Worm (Caenorhabditis elegans): Measurements from ENCODE around the gene cnc-1.

cnc-1 gene

ce11 chrV:1472569-1472968 lies 28.5 kb upstream of the cnc-1 start:
- TF ChIP-seq med-1 (GFP tag; optimal IDR thresholded peaks at IDR 0.05; ENCODE audit: insufficient read depth), result no peak
- no peak for TF ChIP-seq ztf-23 (GFP tag; IDR thresholded peaks at IDR 0.05)
- no peak for TF ChIP-seq ztf-29 (GFP tag; IDR thresholded peaks at IDR 0.05)
- TF ChIP-seq cog-1 (tag; optimal IDR thresholded peaks at IDR 0.05), result no peak
- TF ChIP-seq tab-1 (GFP tag; IDR thresholded peaks at IDR 0.05), result no peak
- no peak for TF ChIP-seq flt-1 (GFP tag; IDR thresholded peaks at IDR 0.05)
- TF ChIP-seq ref-1 (GFP tag; conservative IDR thresholded peaks at IDR 0.05), result no peak
- no peak for TF ChIP-seq T22C8.4 (GFP tag; IDR thresholded peaks at IDR 0.05)
- no peak for TF ChIP-seq klf-2 (GFP tag; conservative IDR thresholded peaks at IDR 0.05)

DNA sequence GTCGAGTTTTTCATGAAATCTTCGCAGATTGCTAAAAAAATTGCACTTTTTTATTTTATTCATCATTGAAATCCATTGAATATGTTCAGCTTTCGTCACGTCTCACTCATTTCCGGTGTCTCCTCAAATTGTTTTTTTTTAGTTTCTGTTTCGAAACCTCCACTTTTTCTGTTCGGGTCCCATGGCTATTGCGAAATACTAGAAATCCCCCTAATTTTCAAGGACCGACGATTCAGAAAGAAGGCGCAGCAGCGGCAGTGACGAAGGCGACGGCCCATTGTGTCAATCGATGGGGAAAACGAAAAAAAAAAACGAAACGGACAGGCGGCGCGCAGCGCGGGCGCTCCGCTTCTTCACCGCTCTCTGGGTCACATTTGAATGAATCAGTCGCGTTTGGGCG lies 27.9 kb upstream of the cnc-1 start:
- TF ChIP-seq T22C8.4 (GFP tag; IDR thresholded peaks at IDR 0.05) (no peak), klf-2 (GFP tag; conservative IDR thresholded peaks at IDR 0.05) (no peak), flt-1 (GFP tag; IDR thresholded peaks at IDR 0.05) (no peak), ztf-23 (GFP tag; IDR thresholded peaks at IDR 0.05) (no peak), ztf-29 (GFP tag; IDR thresholded peaks at IDR 0.05) (no peak), med-1 (GFP tag; optimal IDR thresholded peaks at IDR 0.05; ENCODE audit: insufficient read depth) (no peak), cog-1 (tag; optimal IDR thresholded peaks at IDR 0.05) (no peak), ref-1 (GFP tag; conservative IDR thresholded peaks at IDR 0.05) (no peak), tab-1 (GFP tag; IDR thresholded peaks at IDR 0.05) (no peak)

DNA sequence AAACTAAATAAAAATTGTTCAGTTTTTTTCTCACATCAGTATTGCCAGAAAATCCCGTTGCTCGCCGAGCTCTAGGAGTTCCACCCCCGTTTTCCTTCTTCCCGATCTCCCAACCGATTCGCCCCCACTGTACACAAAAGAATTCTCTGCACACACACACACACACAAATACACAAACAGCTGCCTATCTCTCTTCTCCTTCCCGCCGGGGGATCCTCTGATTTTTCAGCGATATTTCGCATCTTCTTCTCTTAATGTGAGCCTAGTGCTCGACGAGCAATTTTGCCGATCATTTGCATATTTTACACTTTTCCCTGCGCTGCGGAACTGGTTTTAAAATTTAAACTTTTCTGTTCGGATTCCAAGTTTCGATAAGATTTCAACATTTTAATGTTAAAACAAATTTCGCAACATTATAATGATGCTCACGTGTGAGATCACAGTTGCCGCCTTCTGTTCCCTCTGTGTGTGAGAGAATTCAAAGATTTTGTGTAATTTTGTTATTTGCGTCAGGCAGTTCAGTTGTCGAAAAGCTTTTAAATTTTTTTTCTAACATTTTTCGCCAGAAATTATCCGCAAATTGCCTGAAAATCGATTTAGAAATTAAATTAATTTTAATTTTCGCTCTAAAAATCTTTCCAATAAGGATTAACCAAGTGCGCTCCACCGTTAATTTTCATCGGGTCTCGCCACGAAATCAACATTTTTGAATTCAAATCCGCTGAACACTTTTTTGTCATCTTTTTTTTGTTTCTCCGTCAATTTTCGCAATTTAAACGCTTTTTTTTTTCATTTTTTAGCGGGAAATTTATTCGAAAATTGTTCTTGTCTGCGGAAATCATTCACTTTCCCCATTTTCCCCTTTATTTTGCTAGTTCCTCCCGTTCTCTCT lies 27.2 kb upstream of the cnc-1 start:
- 0 out of 2 replicates have a peak, but pooled peaks have one; percentile 36 for TF ChIP-seq ztf-23 (GFP tag; IDR thresholded peaks at IDR 0.05)
- no peak for TF ChIP-seq ztf-29 (GFP tag; IDR thresholded peaks at IDR 0.05)
- no peak for TF ChIP-seq med-1 (GFP tag; optimal IDR thresholded peaks at IDR 0.05; ENCODE audit: insufficient read depth)

DNA sequence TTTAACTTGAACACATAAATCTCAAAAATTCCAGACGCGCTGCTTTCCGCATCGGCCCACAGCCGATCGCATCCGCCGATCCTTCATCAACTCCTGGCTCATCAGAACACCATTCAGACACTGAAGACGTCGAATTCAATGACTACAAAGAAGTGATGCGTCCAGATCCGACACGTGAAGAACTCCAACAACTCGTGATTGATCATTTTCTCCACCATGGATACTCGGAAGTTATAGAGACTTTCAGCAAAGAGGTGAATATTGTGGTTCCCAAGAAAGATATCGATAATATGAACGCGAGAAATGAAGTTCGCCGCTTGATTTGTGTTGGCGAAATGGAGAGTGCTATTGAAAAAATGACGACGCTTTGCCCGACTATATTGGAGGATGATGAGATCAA lies 24.8 kb upstream of the cnc-1 start:
- TF ChIP-seq med-1 (GFP tag; optimal IDR thresholded peaks at IDR 0.05; ENCODE audit: insufficient read depth) (no peak), cog-1 (tag; optimal IDR thresholded peaks at IDR 0.05) (no peak)

DNA sequence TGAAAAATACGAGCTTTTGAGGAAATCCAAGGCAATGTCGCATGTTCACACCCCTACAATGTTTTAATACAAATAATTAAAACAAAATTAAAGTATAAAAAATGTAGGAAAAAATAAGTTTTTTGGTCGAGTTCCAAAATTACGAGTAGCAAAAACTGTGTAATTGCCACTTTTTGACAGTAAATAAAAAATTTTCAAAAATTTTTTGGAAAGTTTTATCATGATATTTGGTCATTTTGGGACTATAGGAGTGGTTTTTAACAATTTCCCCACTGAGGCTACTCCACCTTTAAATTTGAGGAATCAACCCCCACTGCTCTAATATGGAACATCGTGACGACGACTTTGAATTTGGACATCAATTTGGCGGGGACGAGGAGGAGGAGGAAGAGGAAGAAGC lies 23.4 kb upstream of the cnc-1 start, which contains the start of gene gid-8:
gid-8 (plus strand) TSS at position 301 of the 400 bp plus-strand sequence.
- TF ChIP-seq T22C8.4 (GFP tag; IDR thresholded peaks at IDR 0.05) (no peak), cog-1 (tag; optimal IDR thresholded peaks at IDR 0.05) (no peak), med-1 (GFP tag; optimal IDR thresholded peaks at IDR 0.05; ENCODE audit: insufficient read depth) (no peak), flt-1 (GFP tag; IDR thresholded peaks at IDR 0.05) (no peak), ref-1 (GFP tag; conservative IDR thresholded peaks at IDR 0.05) (no peak), ztf-29 (GFP tag; IDR thresholded peaks at IDR 0.05) (no peak)

DNA sequence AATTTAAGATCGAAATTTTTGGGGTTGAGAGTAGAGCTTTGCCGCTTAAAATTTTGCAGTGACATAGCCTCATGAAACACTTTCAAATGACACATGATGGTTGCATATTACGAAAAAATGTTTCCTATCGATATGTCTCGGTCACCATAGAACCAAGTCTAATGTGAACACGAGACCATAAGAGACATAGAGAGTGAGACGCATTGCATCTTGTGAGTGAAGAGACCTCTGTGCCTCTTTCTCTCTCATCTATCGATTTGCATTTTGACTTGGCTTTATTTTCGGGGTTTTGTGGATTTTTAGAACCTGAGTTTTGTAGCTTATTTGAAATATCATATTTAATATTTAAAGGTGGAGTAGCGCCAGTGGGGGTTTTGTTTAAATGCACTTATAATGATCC lies 22.9 kb upstream of the cnc-1 start:
- no peak for TF ChIP-seq ztf-23 (GFP tag; IDR thresholded peaks at IDR 0.05)
- no peak for TF ChIP-seq med-1 (GFP tag; optimal IDR thresholded peaks at IDR 0.05; ENCODE audit: insufficient read depth)
- TF ChIP-seq flt-1 (GFP tag; IDR thresholded peaks at IDR 0.05), result no peak
- TF ChIP-seq T22C8.4 (GFP tag; IDR thresholded peaks at IDR 0.05), result peak; percentile 60
- no peak for TF ChIP-seq cog-1 (tag; optimal IDR thresholded peaks at IDR 0.05)
- no peak for TF ChIP-seq tab-1 (GFP tag; IDR thresholded peaks at IDR 0.05)

DNA sequence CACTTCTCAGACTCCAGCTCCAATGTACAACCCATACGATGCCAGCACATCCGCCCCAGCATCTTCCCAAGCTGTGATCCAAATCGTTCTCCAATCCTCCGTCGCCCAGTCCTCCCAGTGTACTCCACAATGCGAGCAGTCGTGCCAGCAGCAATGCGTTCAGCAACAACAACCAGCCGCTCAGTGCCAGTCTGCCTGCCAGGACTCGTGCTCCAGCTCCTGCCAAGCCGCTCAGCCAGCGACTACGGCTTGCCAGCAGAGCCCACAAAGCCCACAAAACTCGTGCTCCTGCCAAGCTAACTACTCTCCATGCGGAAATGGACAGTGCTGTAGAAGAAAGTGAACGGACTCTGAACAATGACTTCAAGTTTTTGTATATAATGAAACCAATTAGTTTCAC lies 21.9 kb upstream of the cnc-1 start:
- no peak for TF ChIP-seq klf-2 (GFP tag; conservative IDR thresholded peaks at IDR 0.05)
- TF ChIP-seq cog-1 (tag; optimal IDR thresholded peaks at IDR 0.05), result no peak
- TF ChIP-seq tab-1 (GFP tag; IDR thresholded peaks at IDR 0.05), result no peak
- no peak for TF ChIP-seq ztf-29 (GFP tag; IDR thresholded peaks at IDR 0.05)
- TF ChIP-seq med-1 (GFP tag; optimal IDR thresholded peaks at IDR 0.05; ENCODE audit: insufficient read depth), result no peak
- TF ChIP-seq ref-1 (GFP tag; conservative IDR thresholded peaks at IDR 0.05), result no peak
- TF ChIP-seq T22C8.4 (GFP tag; IDR thresholded peaks at IDR 0.05), result no peak
- TF ChIP-seq ztf-23 (GFP tag; IDR thresholded peaks at IDR 0.05), result no peak
- no peak for TF ChIP-seq flt-1 (GFP tag; IDR thresholded peaks at IDR 0.05)

ce11 chrV:1464543-1465040 lies 20.5 kb upstream of the cnc-1 start, which contains the start of the genes fpn-1.2 and pqn-54:
fpn-1.2 (minus strand) TSS chrV:1464699.
pqn-54 (plus strand) TSS chrV:1464990.
- TF ChIP-seq med-1 (GFP tag; optimal IDR thresholded peaks at IDR 0.05; ENCODE audit: insufficient read depth) (no peak), flt-1 (GFP tag; IDR thresholded peaks at IDR 0.05) (no peak), klf-2 (GFP tag; conservative IDR thresholded peaks at IDR 0.05) (no peak), ztf-23 (GFP tag; IDR thresholded peaks at IDR 0.05) (no peak), ztf-29 (GFP tag; IDR thresholded peaks at IDR 0.05) (no peak), T22C8.4 (GFP tag; IDR thresholded peaks at IDR 0.05) (no peak), tab-1 (GFP tag; IDR thresholded peaks at IDR 0.05) (no peak), cog-1 (tag; optimal IDR thresholded peaks at IDR 0.05) (no peak), ref-1 (GFP tag; conservative IDR thresholded peaks at IDR 0.05) (no peak)

- TF ChIP-seq ztf-29 (GFP tag; IDR thresholded peaks at IDR 0.05) (no peak), klf-2 (GFP tag; conservative IDR thresholded peaks at IDR 0.05) (no peak), ref-1 (GFP tag; conservative IDR thresholded peaks at IDR 0.05) (no peak), tab-1 (GFP tag; IDR thresholded peaks at IDR 0.05) (no peak)
Observed at ce11 chrV:1460069-1460468, 16.0 kb upstream of the cnc-1 start, which contains the start of gene hacd-1. hacd-1 (plus strand) TSS chrV:1460369.

- TF ChIP-seq tab-1 (GFP tag; IDR thresholded peaks at IDR 0.05) (no peak), klf-2 (GFP tag; conservative IDR thresholded peaks at IDR 0.05) (no peak), ztf-23 (GFP tag; IDR thresholded peaks at IDR 0.05) (no peak), med-1 (GFP tag; optimal IDR thresholded peaks at IDR 0.05; ENCODE audit: insufficient read depth) (no peak), cog-1 (tag; optimal IDR thresholded peaks at IDR 0.05) (no peak), ztf-29 (GFP tag; IDR thresholded peaks at IDR 0.05) (no peak), flt-1 (GFP tag; IDR thresholded peaks at IDR 0.05) (no peak), ref-1 (GFP tag; conservative IDR thresholded peaks at IDR 0.05) (no peak), T22C8.4 (GFP tag; IDR thresholded peaks at IDR 0.05) (no peak)
Observed at ce11 chrV:1459374-1459926, 15.4 kb upstream of the cnc-1 start.
